Worm (Caenorhabditis elegans) whole organism, young adult: Measurements from ENCODE around the gene gid-2.

ENCODE experiments used
- C06A6.2 ChIP-seq: fragments of 200-800 bp; sonication (Bioruptor generic); conservative IDR thresholded peaks from 2 replicates; pipeline ENCODE4 v1.3.6; 2022; ENCODE audit warnings: missing genetic modification characterization, missing compliant biosample characterization
- ama-1 ChIP-seq, 3 experiments: fragments of 150-350 bp in 1 of 3; sonication (generic microtip) in 2 of 3; optimal IDR thresholded peaks; 2 replicates each; lab custom pipeline; 2014 to 2018; ENCODE audit warnings: missing biosample characterization in 2 of 3, missing genetic modification characterization in 2 of 3, missing genetic modification reagents in 2 of 3
- die-1 ChIP-seq: sonication (generic microtip); optimal IDR thresholded peaks from 2 replicates; lab custom pipeline; 2016; ENCODE audit warnings: missing genotype, mild to moderate bottlenecking, missing genetic modification characterization, missing compliant biosample characterization
- egl-44 ChIP-seq: fragments of 200-800 bp; sonication (Bioruptor generic); IDR thresholded peaks from 2 replicates; pipeline ENCODE4 v1.3.6; 2022; ENCODE audit warnings: missing genetic modification reagents, missing genetic modification characterization, missing compliant biosample characterization
- him-1 ChIP-seq: sonication (generic microtip); optimal IDR thresholded peaks from 2 replicates; lab custom pipeline; 2016; ENCODE audit warnings: missing genotype, missing genetic modification reagents, missing genetic modification characterization, missing compliant biosample characterization
- nhr-120 ChIP-seq: fragments of 200-800 bp; sonication (Bioruptor generic); IDR thresholded peaks from 2 replicates; pipeline ENCODE4 v1.3.6; 2022; ENCODE audit warnings: missing genetic modification characterization, missing compliant biosample characterization
- snpc-4 ChIP-seq, 5 experiments: fragments of 150-350 bp in 1 of 5; sonication (generic microtip) in 4 of 5; optimal IDR thresholded peaks; 2 replicates each; lab custom pipeline; 2014 to 2018; ENCODE audit warnings: missing genetic modification characterization in 5 of 5, missing biosample characterization in 3 of 5, antibody characterized with exemption in 2 of 5, mild to moderate bottlenecking in 2 of 5, missing compliant biosample characterization in 2 of 5, missing genotype in 2 of 5, moderate library complexity in 2 of 5, missing genetic modification reagents in 1 of 5
- unc-130 ChIP-seq: sonication (generic microtip); optimal IDR thresholded peaks from 2 replicates; lab custom pipeline; 2016; ENCODE audit warnings: missing genetic modification reagents, missing genetic modification characterization, missing compliant biosample characterization
- unc-62 ChIP-seq: fragments of 150-350 bp; optimal IDR thresholded peaks from 2 replicates; lab custom pipeline; 2014; ENCODE audit warnings: missing biosample characterization, missing genetic modification reagents, missing genetic modification characterization
- ztf-6 ChIP-seq: fragments of 200-800 bp; sonication (Bioruptor generic); IDR thresholded peaks from 2 replicates; pipeline ENCODE4 v1.3.6; 2022; ENCODE audit warnings: missing genetic modification reagents, missing genetic modification characterization, missing compliant biosample characterization

DNA sequence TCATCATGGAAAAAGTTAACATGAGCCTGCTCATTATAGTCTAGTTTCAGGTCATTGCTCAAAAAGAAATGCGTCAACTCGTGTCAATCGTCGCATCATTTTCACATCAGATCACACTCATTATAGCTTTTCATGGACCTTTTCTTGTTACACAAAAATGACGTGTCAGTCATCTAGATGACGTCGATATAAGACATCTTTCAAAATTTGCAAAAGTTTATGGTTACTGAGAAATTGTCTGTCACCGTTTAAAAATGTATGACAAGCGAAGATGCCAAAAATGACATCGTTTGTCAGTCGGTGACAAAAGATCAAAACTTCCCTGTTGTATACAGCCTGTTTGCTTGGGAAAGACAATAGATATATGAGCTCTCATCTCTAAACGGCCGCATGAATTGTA, 2.4 kb upstream of the gid-2 start:
- TF ChIP-seq him-1 = no peak
- no peak for TF ChIP-seq ama-1 (optimal IDR thresholded peaks at IDR 0.05; lab: Kevin White, UChicago)
- no peak for TF ChIP-seq ama-1 (GFP tag; optimal IDR thresholded peaks at IDR 0.05; lab: Kevin White, UChicago)
- TF ChIP-seq unc-62 (GFP tag; lab: Kevin White, UChicago) = no peak
- no peak for TF ChIP-seq nhr-120 (GFP tag; lab: Robert Waterston, UW)
- TF ChIP-seq C06A6.2 (GFP tag; lab: Robert Waterston, UW) = no peak
- no peak for TF ChIP-seq snpc-4 (GFP tag; optimal IDR thresholded peaks at IDR 0.05; lab: Kevin White, UChicago)
- no peak for TF ChIP-seq snpc-4 (tag; optimal IDR thresholded peaks at IDR 0.05; lab: Kevin White, UChicago)
- no peak for TF ChIP-seq unc-130
- no peak for TF ChIP-seq ztf-6
- TF ChIP-seq egl-44 = no peak
- TF ChIP-seq die-1 = no peak
